Fruit fly (Drosophila melanogaster) whole organism, embryonic: ENCODE data around the gene CG31627.
A peak's percentile ranks its signal among the peaks of the same experiment; 100 is the strongest.

Experiments
- Ada2b ChIP-seq: fragments of 200-800 bp; sonication (Bioruptor generic); IDR thresholded peaks from 2 replicates; pipeline ENCODE4 v1.3.6; 2022; ENCODE audit warnings: missing biosample characterization, missing genetic modification characterization
- Aef1 ChIP-seq: fragments of 200-800 bp; sonication (Bioruptor generic); IDR thresholded peaks from 3 replicates; pipeline ENCODE4 v1.3.6; 2022; ENCODE audit warnings: missing biosample characterization, missing genetic modification characterization
- Antp ChIP-seq: fragments of 200-800 bp; sonication (Bioruptor generic); optimal IDR thresholded peaks from 3 replicates; lab custom pipeline; 2016; ENCODE audit warnings: missing biosample characterization, missing genetic modification characterization
- B-H2 ChIP-seq: fragments of 200-800 bp; sonication (Bioruptor generic); optimal IDR thresholded peaks from 2 replicates; lab custom pipeline; 2018; ENCODE audit warnings: missing biosample characterization, mild to moderate bottlenecking, missing genetic modification characterization
- CG13287 ChIP-seq: fragments of 200-800 bp; sonication (Bioruptor generic); IDR thresholded peaks from 2 replicates; pipeline ENCODE4 v1.3.6; 2022; ENCODE audit warnings: missing biosample characterization, missing genetic modification characterization; ENCODE audit not compliant: partially characterized antibody
- CG18476 ChIP-seq: fragments of 200-800 bp; sonication (Bioruptor generic); optimal IDR thresholded peaks from 2 replicates; lab custom pipeline; 2016; ENCODE audit warnings: missing biosample characterization, mild to moderate bottlenecking, missing genetic modification characterization
- CG18599 ChIP-seq: fragments of 200-800 bp; sonication (Bioruptor generic); optimal IDR thresholded peaks from 3 replicates; lab custom pipeline; 2017; ENCODE audit warnings: missing biosample characterization, missing genetic modification characterization, mild to moderate bottlenecking, moderate library complexity, missing genetic modification reagents
- CG33213 ChIP-seq: fragments of 200-800 bp; sonication (Bioruptor generic); optimal IDR thresholded peaks from 3 replicates; lab custom pipeline; 2016; ENCODE audit warnings: missing biosample characterization, missing genetic modification characterization
- CG34224 ChIP-seq: fragments of 200-800 bp; sonication (Bioruptor generic); IDR thresholded peaks from 3 replicates; pipeline ENCODE4 v1.3.6; 2022; ENCODE audit warnings: missing biosample characterization, missing genetic modification characterization; ENCODE audit not compliant: partially characterized antibody
- CG3726 ChIP-seq: fragments of 200-800 bp; sonication (Bioruptor generic); IDR thresholded peaks from 3 replicates; pipeline ENCODE4, ENCODE4 v1.3.6; 2022; ENCODE audit warnings: missing biosample characterization, missing genetic modification characterization
- CG3847 ChIP-seq: fragments of 200-800 bp; sonication (Bioruptor generic); IDR thresholded peaks from 2 replicates; pipeline ENCODE4 v1.3.6; 2022; ENCODE audit warnings: missing biosample characterization, missing genetic modification characterization
- CG3995 ChIP-seq: fragments of 200-800 bp; sonication (Bioruptor generic); optimal IDR thresholded peaks from 3 replicates; lab custom pipeline; 2016; ENCODE audit warnings: missing biosample characterization, missing genetic modification characterization
- CG4617 ChIP-seq: fragments of 200-800 bp; sonication (Bioruptor generic); optimal IDR thresholded peaks from 3 replicates; lab custom pipeline; 2016; ENCODE audit warnings: missing biosample characterization, missing genetic modification characterization, borderline replicate concordance
- CG6791 ChIP-seq: fragments of 200-800 bp; sonication (Bioruptor generic); IDR thresholded peaks from 3 replicates; pipeline ENCODE4 v1.3.6; 2022; ENCODE audit warnings: missing biosample characterization, missing genetic modification characterization; ENCODE audit not compliant: partially characterized antibody
- CG7357 ChIP-seq: fragments of 200-800 bp; sonication (Bioruptor generic); IDR thresholded peaks from 3 replicates; pipeline ENCODE4 v1.3.6; 2022; ENCODE audit warnings: missing biosample characterization, missing genetic modification characterization
- CG9437 ChIP-seq: fragments of 200-800 bp; sonication (Bioruptor generic); optimal IDR thresholded peaks from 2 replicates; lab custom pipeline; 2018; ENCODE audit warnings: missing biosample characterization, mild to moderate bottlenecking, missing genetic modification characterization
- CG9932 ChIP-seq: fragments of 200-800 bp; sonication (Bioruptor generic); IDR thresholded peaks from 2 replicates; pipeline ENCODE4 v1.3.6; 2022; ENCODE audit warnings: missing biosample characterization, missing genetic modification characterization
- CrebB ChIP-seq: fragments of 200-800 bp; sonication (Bioruptor generic); optimal IDR thresholded peaks from 3 replicates; lab custom pipeline; 2018; ENCODE audit warnings: missing biosample characterization, mild to moderate bottlenecking, missing genetic modification characterization
- Dbx ChIP-seq: fragments of 200-800 bp; sonication (Bioruptor generic); IDR thresholded peaks from 3 replicates; pipeline ENCODE4 v1.3.6; 2022; ENCODE audit warnings: missing biosample characterization, missing genetic modification characterization
- Dek ChIP-seq: fragments of 200-800 bp; sonication (Bioruptor generic); optimal IDR thresholded peaks from 3 replicates; lab custom pipeline; 2019; ENCODE audit warnings: missing biosample characterization, mild to moderate bottlenecking, missing genetic modification characterization, moderate library complexity
- Dfd ChIP-seq, 2 experiments: fragments of >200 bp; optimal IDR thresholded peaks; 2 replicates each; lab custom pipeline; 2017; ENCODE audit warnings: missing biosample characterization in 2 of 2, missing genetic modification characterization in 2 of 2
- Eip74EF ChIP-seq, 2 experiments: fragments of 200-800 bp in 1 of 2; fragments of >200 bp in 1 of 2; sonication (Bioruptor generic) in 1 of 2; optimal IDR thresholded peaks; 2 replicates each; lab custom pipeline; 2017 to 2019; ENCODE audit warnings: missing biosample characterization in 2 of 2, missing genetic modification characterization in 2 of 2, mild to moderate bottlenecking in 1 of 2, moderate library complexity in 1 of 2
- Ets65A ChIP-seq: fragments of 200-800 bp; sonication (Bioruptor generic); peaks from one replicate; lab custom pipeline; 2016; ENCODE audit warnings: missing biosample characterization, missing genetic modification characterization
- H15 ChIP-seq: fragments of 200-800 bp; sonication (Bioruptor generic); IDR thresholded peaks from 3 replicates; pipeline ENCODE4 v1.3.6; 2022; ENCODE audit warnings: missing biosample characterization, missing genetic modification characterization
- HLH54F ChIP-seq: fragments of 200-800 bp; sonication (Bioruptor generic); optimal IDR thresholded peaks from 3 replicates; lab custom pipeline; 2016; ENCODE audit warnings: missing biosample characterization, missing genetic modification characterization
- HmgD ChIP-seq: fragments of 200-800 bp; sonication (Bioruptor generic); optimal IDR thresholded peaks from 3 replicates; lab custom pipeline; 2016; ENCODE audit warnings: missing biosample characterization, missing genetic modification characterization
- Myb ChIP-seq: fragments of 200-800 bp; sonication (Bioruptor generic); optimal IDR thresholded peaks from 2 replicates; lab custom pipeline; 2016; ENCODE audit warnings: missing biosample characterization, missing genetic modification characterization
- Optix ChIP-seq: fragments of 200-800 bp; sonication (Bioruptor generic); IDR thresholded peaks from 3 replicates; pipeline ENCODE4 v1.3.6; 2022; ENCODE audit warnings: missing biosample characterization, missing genetic modification characterization
- Ptx1 ChIP-seq: fragments of 200-800 bp; sonication (Bioruptor generic); IDR thresholded peaks from 2 replicates; pipeline ENCODE4 v1.3.6; 2022; ENCODE audit warnings: missing biosample characterization, missing genetic modification characterization
- amos ChIP-seq: fragments of 200-800 bp; sonication (Bioruptor generic); IDR thresholded peaks from 2 replicates; pipeline ENCODE4 v1.3.6; 2022; ENCODE audit warnings: missing biosample characterization, missing genetic modification characterization; ENCODE audit not compliant: partially characterized antibody
- ato ChIP-seq: fragments of 200-800 bp; sonication (Bioruptor generic); IDR thresholded peaks from 2 replicates; pipeline ENCODE4 v1.3.6; 2022; ENCODE audit warnings: missing biosample characterization, missing genetic modification characterization; ENCODE audit not compliant: partially characterized antibody
- bsh ChIP-seq, 2 experiments: fragments of 200-800 bp; sonication (Bioruptor generic); optimal IDR thresholded peaks; 2 replicates each; lab custom pipeline; 2017 to 2018; ENCODE audit warnings: mild to moderate bottlenecking in 2 of 2, missing biosample characterization in 2 of 2, missing genetic modification characterization in 2 of 2, moderate library complexity in 1 of 2
- cad ChIP-seq: fragments of >200 bp; optimal IDR thresholded peaks from 2 replicates; lab custom pipeline; 2017; ENCODE audit warnings: missing biosample characterization, missing genetic modification characterization
- ci ChIP-seq: fragments of 200-800 bp; sonication (Bioruptor generic); IDR thresholded peaks from 3 replicates; pipeline ENCODE4 v1.3.6; 2022; ENCODE audit warnings: missing biosample characterization, missing genetic modification characterization
- disco-r ChIP-seq: fragments of 200-800 bp; sonication (Bioruptor generic); optimal IDR thresholded peaks from 2 replicates; lab custom pipeline; 2016; ENCODE audit warnings: missing biosample characterization, missing genetic modification characterization
- dysf ChIP-seq: fragments of 200-800 bp; sonication (Bioruptor generic); IDR thresholded peaks from 3 replicates; pipeline ENCODE4 v1.3.6; 2022; ENCODE audit warnings: missing biosample characterization, missing genetic modification characterization
- hth ChIP-seq: fragments of >200 bp; optimal IDR thresholded peaks from 2 replicates; lab custom pipeline; 2017; ENCODE audit warnings: inconsistent platforms
- ind ChIP-seq: fragments of 200-800 bp; sonication (Bioruptor generic); optimal IDR thresholded peaks from 3 replicates; lab custom pipeline; 2016; ENCODE audit warnings: missing biosample characterization, missing genetic modification characterization
- insv ChIP-seq, 2 experiments: fragments of 200-800 bp; sonication (Bioruptor generic); optimal IDR thresholded peaks; 3 replicates each; lab custom pipeline; 2016 to 2018; ENCODE audit warnings: missing biosample characterization in 2 of 2, missing genetic modification characterization in 2 of 2
- inv ChIP-seq: fragments of 200-800 bp; sonication (Bioruptor generic); IDR thresholded peaks from 2 replicates; pipeline ENCODE4 v1.3.6; 2022; ENCODE audit warnings: missing biosample characterization, missing genetic modification characterization; ENCODE audit not compliant: partially characterized antibody
- lbe ChIP-seq: fragments of 200-800 bp; sonication (Bioruptor generic); optimal IDR thresholded peaks from 2 replicates; lab custom pipeline; 2016; ENCODE audit warnings: missing biosample characterization, mild to moderate bottlenecking, missing genetic modification characterization
- oc ChIP-seq: fragments of 200-800 bp; sonication (Bioruptor generic); optimal IDR thresholded peaks from 2 replicates; lab custom pipeline; 2018; ENCODE audit warnings: missing biosample characterization, mild to moderate bottlenecking, missing genetic modification characterization, moderate library complexity
- p53 ChIP-seq: fragments of 200-800 bp; sonication (Bioruptor generic); optimal IDR thresholded peaks from 2 replicates; lab custom pipeline; 2016; ENCODE audit warnings: missing biosample characterization, missing genetic modification characterization
- pan ChIP-seq, 4 experiments: fragments of >200 bp in 3 of 4; fragments of 200-800 bp in 1 of 4; sonication (Bioruptor generic) in 1 of 4; optimal IDR thresholded peaks in 3 of 4; IDR thresholded peaks in 1 of 4; 2 replicates each; pipeline versions ENCODE4 v1.3.6 to Lab custom; 2017 to 2022; ENCODE audit warnings: missing biosample characterization in 2 of 4, missing genetic modification characterization in 2 of 4, mixed read lengths in 1 of 4
- pb ChIP-seq: fragments of 200-800 bp; sonication (Bioruptor generic); optimal IDR thresholded peaks from 3 replicates; lab custom pipeline; 2016; ENCODE audit warnings: missing biosample characterization, missing genetic modification characterization
- phol ChIP-seq: fragments of 200-800 bp; sonication (Bioruptor generic); optimal IDR thresholded peaks from 3 replicates; lab custom pipeline; 2018; ENCODE audit warnings: missing biosample characterization, mild to moderate bottlenecking, missing genetic modification characterization, moderate library complexity
- pzg ChIP-seq: fragments of 200-800 bp; sonication (Bioruptor generic); optimal IDR thresholded peaks from 3 replicates; lab custom pipeline; 2018; ENCODE audit warnings: missing biosample characterization, mild to moderate bottlenecking, missing genetic modification characterization, moderate library complexity
- schlank ChIP-seq: fragments of 200-800 bp; sonication (Bioruptor generic); optimal IDR thresholded peaks from 2 replicates; lab custom pipeline; 2018; ENCODE audit warnings: missing biosample characterization, mild to moderate bottlenecking, missing genetic modification characterization
- stc ChIP-seq: fragments of 200-800 bp; sonication (Bioruptor generic); IDR thresholded peaks from 2 replicates; pipeline ENCODE4 v1.3.6; 2022; ENCODE audit warnings: missing biosample characterization, missing genetic modification characterization
- tgo ChIP-seq: fragments of 200-800 bp; sonication (Bioruptor generic); IDR thresholded peaks from 3 replicates; pipeline ENCODE4 v1.3.6; 2022; ENCODE audit warnings: missing biosample characterization, missing genetic modification characterization
- tup ChIP-seq: fragments of 200-800 bp; sonication (Bioruptor generic); optimal IDR thresholded peaks from 2 replicates; lab custom pipeline; 2016; ENCODE audit warnings: missing biosample characterization, mild to moderate bottlenecking, missing genetic modification characterization, moderate library complexity
- unc-4 ChIP-seq: fragments of 200-800 bp; sonication (Bioruptor generic); IDR thresholded peaks from 2 replicates; pipeline ENCODE4 v1.3.6; 2022; ENCODE audit warnings: missing biosample characterization, missing genetic modification characterization; ENCODE audit not compliant: partially characterized antibody

The CG31627 gene

DNA sequence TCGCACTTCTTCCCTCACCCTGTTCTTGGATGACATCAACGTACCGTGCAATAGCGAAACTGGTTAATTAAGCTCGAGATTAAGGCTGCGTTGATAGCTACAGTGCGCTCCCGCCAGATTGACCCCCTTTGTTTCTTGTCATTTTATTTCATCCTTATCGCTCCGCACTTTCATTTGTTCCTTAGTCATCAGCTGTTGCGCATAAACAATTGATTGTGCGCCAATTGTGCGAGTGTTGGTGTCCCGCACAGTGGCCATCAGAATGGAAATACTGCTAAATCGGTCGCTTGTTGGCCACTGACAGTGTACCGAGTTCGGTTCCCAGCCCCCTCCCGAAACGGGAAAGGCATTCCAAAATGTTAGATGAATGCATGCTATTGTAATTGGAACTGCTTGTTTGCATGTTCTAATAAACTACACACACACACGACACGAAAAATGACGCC, 46.6 kb downstream of the CG31627 start (continued):
- TF ChIP-seq Optix (no peak), dysf (GFP tag; lab: Robert Waterston, UW) (no peak), CG9932 (GFP tag; lab: Robert Waterston, UW) (no peak), Dbx (peak; percentile 28; the same call in 1 of the 3 replicates), CG33213 (GFP tag; lab: Kevin White, UChicago) (no peak), oc (tag; lab: Kevin White, UChicago) (no peak), schlank (tag; lab: Kevin White, UChicago) (no peak), hth (lab: Kevin White, UChicago) (no peak), ci (GFP tag; lab: Robert Waterston, UW) (0 out of 3 replicates have a peak, but pooled peaks have one; percentile 17), CG3847 (no peak), phol (tag; lab: Kevin White, UChicago) (no peak), p53 (no peak), Eip74EF (GFP tag; optimal IDR thresholded peaks at IDR 0.05; lab: Kevin White, UChicago) (no peak), CrebB (tag; lab: Kevin White, UChicago) (no peak), Ada2b (no peak), disco-r (GFP tag; lab: Kevin White, UChicago) (no peak), HLH54F (GFP tag; lab: Kevin White, UChicago) (no peak), lbe (GFP tag; lab: Kevin White, UChicago) (no peak), Dfd (GFP tag; optimal IDR thresholded peaks at IDR 0.05; lab: Kevin White, UChicago) (no peak), HmgD (GFP tag; lab: Kevin White, UChicago) (no peak), pan (optimal IDR thresholded peaks at IDR 0.05; lab: Kevin White, UChicago) (no peak), pan (GFP tag; optimal IDR thresholded peaks at IDR 0.05 in 1 of 2, IDR thresholded peaks at IDR 0.05 in 1 of 2) (no peak), Dek (tag; lab: Kevin White, UChicago) (no peak), Ptx1 (GFP tag; lab: Robert Waterston, UW) (no peak), CG7357 (GFP tag; lab: Robert Waterston, UW) (no peak), CG18599 (peak; percentile 52), Ets65A (no peak), stc (GFP tag; lab: Robert Waterston, UW) (peak; percentile 29; the same call in 1 of the 2 replicates), CG13287 (GFP tag; lab: Robert Waterston, UW) (no peak), CG3726 (no peak), pb (GFP tag; lab: Kevin White, UChicago) (no peak), CG34224 (GFP tag; lab: Robert Waterston, UW) (no peak), ind (GFP tag; lab: Kevin White, UChicago) (no peak), tgo (GFP tag; lab: Robert Waterston, UW) (no peak), Antp (no peak), CG9437 (GFP tag; lab: Kevin White, UChicago) (no peak), tup (GFP tag; lab: Kevin White, UChicago) (no peak)

DNA sequence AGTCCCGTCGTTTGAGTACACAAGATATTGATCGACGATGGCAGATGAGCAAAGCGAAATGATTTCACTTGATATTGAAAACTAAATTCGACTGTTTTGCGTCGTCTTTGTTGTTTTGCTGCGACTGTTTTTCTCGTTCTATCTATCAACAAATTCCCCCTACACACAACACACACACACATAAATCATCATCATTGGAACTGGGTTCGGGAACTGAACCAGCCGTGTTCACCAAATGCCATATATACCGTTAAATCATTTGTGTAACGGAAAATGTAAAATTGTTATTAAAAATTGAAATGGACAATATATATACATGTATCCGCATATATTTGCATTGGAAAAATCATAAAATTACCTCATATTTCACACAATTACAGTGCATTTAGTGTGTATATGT, 47.4 kb downstream of the CG31627 start, which contains the start of gene Atg18b:
TSS of gene Atg18b (minus strand) at position 177 of the 400 bp plus-strand sequence.
- TF ChIP-seq CG6791 (no peak), amos (GFP tag; lab: Robert Waterston, UW) (no peak; the same call in 1 of the 2 replicates), cad (no peak), Eip74EF (GFP tag; optimal IDR thresholded peaks at IDR 0.05; lab: Kevin White, UChicago) (no peak), unc-4 (GFP tag; lab: Robert Waterston, UW) (no peak), ato (GFP tag; lab: Robert Waterston, UW) (no peak), CG18476 (GFP tag; lab: Kevin White, UChicago) (no peak), B-H2 (no peak), inv (no peak), insv (GFP tag; optimal IDR thresholded peaks at IDR 0.05; lab: Kevin White, UChicago) (no peak), H15 (GFP tag; lab: Robert Waterston, UW) (no peak), pzg (GFP tag; lab: Kevin White, UChicago) (peak; percentile 28), Aef1 (GFP tag; lab: Robert Waterston, UW) (no peak), bsh (GFP tag; optimal IDR thresholded peaks at IDR 0.05; lab: Kevin White, UChicago) (no peak), CG4617 (GFP tag; lab: Kevin White, UChicago) (peak; percentile 12), CG3995 (GFP tag; lab: Kevin White, UChicago) (peak; percentile 83), Myb (GFP tag; lab: Kevin White, UChicago) (peak; percentile 78)
